Fruit fly (Drosophila melanogaster) whole organism, embryonic: ENCODE data around the gene CCAP-R.
A peak's percentile ranks its signal among the peaks of the same experiment; 100 is the strongest.

Source experiments
- CG12744 ChIP-seq: fragments of 200-800 bp; sonication (Bioruptor generic); optimal IDR thresholded peaks from 2 replicates; lab custom pipeline; 2016; ENCODE audit warnings: missing biosample characterization, missing genetic modification characterization
- CG16815 ChIP-seq: fragments of 200-800 bp; sonication (Bioruptor generic); optimal IDR thresholded peaks from 3 replicates; lab custom pipeline; 2017; ENCODE audit warnings: missing biosample characterization, mild to moderate bottlenecking, missing genetic modification characterization
- CG16863 ChIP-seq: fragments of 200-800 bp; sonication (Bioruptor generic); optimal IDR thresholded peaks from 3 replicates; lab custom pipeline; 2016; ENCODE audit warnings: missing biosample characterization, missing genetic modification characterization
- CG17328 ChIP-seq: fragments of 200-800 bp; sonication (Bioruptor generic); IDR thresholded peaks from 2 replicates; pipeline ENCODE4 v1.3.6; 2022; ENCODE audit warnings: missing biosample characterization, missing genetic modification characterization
- CG17568 ChIP-seq: fragments of 200-800 bp; sonication (Bioruptor generic); optimal IDR thresholded peaks from 2 replicates; lab custom pipeline; 2018; ENCODE audit warnings: missing biosample characterization, mild to moderate bottlenecking, missing genetic modification characterization, moderate library complexity
- CG17829 ChIP-seq: fragments of 200-800 bp; optimal IDR thresholded peaks from 2 replicates; lab custom pipeline; 2019; ENCODE audit warnings: missing biosample characterization, mild to moderate bottlenecking, missing genetic modification characterization, moderate library complexity
- CG8944 ChIP-seq: fragments of 200-800 bp; sonication (Bioruptor generic); optimal IDR thresholded peaks from 3 replicates; lab custom pipeline; 2016; ENCODE audit warnings: missing biosample characterization, missing genetic modification characterization
- H15 ChIP-seq: fragments of 200-800 bp; sonication (Bioruptor generic); IDR thresholded peaks from 3 replicates; pipeline ENCODE4 v1.3.6; 2022; ENCODE audit warnings: missing biosample characterization, missing genetic modification characterization
- Nf-YC ChIP-seq: fragments of 200-800 bp; optimal IDR thresholded peaks from 3 replicates; lab custom pipeline; 2019; ENCODE audit warnings: missing biosample characterization, mild to moderate bottlenecking, missing genetic modification characterization, moderate library complexity
- Rfx ChIP-seq: fragments of 200-800 bp; sonication (Bioruptor generic); IDR thresholded peaks from 2 replicates; pipeline ENCODE4 v1.3.6; 2022; ENCODE audit warnings: missing biosample characterization, missing genetic modification characterization
- dm ChIP-seq: fragments of 200-800 bp; sonication (Bioruptor generic); optimal IDR thresholded peaks from 3 replicates; lab custom pipeline; 2016; ENCODE audit warnings: missing biosample characterization, missing genetic modification characterization

DNA sequence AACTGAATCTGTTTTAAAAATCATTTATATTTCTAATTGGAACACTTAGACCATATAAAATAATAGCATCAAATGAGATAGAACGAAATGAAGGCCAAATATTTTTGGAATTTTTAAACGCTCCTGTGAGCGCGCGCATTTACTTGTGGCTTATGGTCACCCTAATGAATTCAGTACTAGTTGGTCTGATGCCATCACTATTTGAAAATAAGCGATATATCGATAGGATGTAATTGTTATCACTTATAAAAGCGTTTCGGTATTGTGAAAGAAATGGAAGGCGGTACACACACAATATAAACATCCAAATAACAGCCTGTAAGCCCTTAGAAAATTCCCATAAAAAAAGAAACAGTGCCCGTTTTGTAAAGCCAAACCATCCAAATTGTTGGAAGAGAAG, 26.7 kb upstream of the CCAP-R start, which contains the start of gene Nf1:
- TF ChIP-seq CG8944 (GFP tag; lab: Kevin White, UChicago) = no peak
- no peak for TF ChIP-seq Nf-YC (tag; lab: Kevin White, UChicago)
- TF ChIP-seq CG16815 (GFP tag; lab: Kevin White, UChicago) = no peak
- 0 out of 2 replicates have a peak, but pooled peaks have one; percentile 25 for TF ChIP-seq Rfx (GFP tag; lab: Robert Waterston, UW)
- no peak for TF ChIP-seq H15 (GFP tag; lab: Robert Waterston, UW)
- TF ChIP-seq dm (GFP tag; lab: Kevin White, UChicago) = no peak
- no peak for TF ChIP-seq CG12744 (GFP tag; lab: Kevin White, UChicago)
- no peak for TF ChIP-seq CG16863 (GFP tag; lab: Kevin White, UChicago)
- TF ChIP-seq CG17328 = no peak
- TF ChIP-seq CG17568 (GFP tag; lab: Kevin White, UChicago) = no peak
- TF ChIP-seq CG17829 (tag; lab: Kevin White, UChicago) = no peak
